Fruit fly (Drosophila melanogaster) whole organism, prepupa: Measurements from ENCODE around the gene Prps.

Source experiments
- Blimp-1 ChIP-seq: fragments of 200-800 bp; sonication (Bioruptor generic); optimal IDR thresholded peaks from 3 replicates; lab custom pipeline; 2017; ENCODE audit warnings: missing biosample characterization, missing genetic modification characterization, mild to moderate bottlenecking, moderate library complexity, missing genetic modification reagents
- CG10631 ChIP-seq: fragments of 200-800 bp; sonication (Bioruptor generic); optimal IDR thresholded peaks from 2 replicates; lab custom pipeline; 2016; ENCODE audit warnings: missing biosample characterization, missing genetic modification characterization
- CG11294 ChIP-seq: fragments of 200-800 bp; sonication (Bioruptor generic); IDR thresholded peaks from 2 replicates; pipeline ENCODE4 v1.3.6; 2022; ENCODE audit warnings: missing biosample characterization, missing genetic modification characterization
- CG11762 ChIP-seq: fragments of 200-800 bp; sonication (Bioruptor generic); optimal IDR thresholded peaks from 3 replicates; lab custom pipeline; 2016; ENCODE audit warnings: missing biosample characterization, missing genetic modification characterization; ENCODE audit not compliant: insufficient read depth
- CG11902 ChIP-seq: fragments of 200-800 bp; sonication (Bioruptor generic); optimal IDR thresholded peaks from 3 replicates; lab custom pipeline; 2016; ENCODE audit warnings: missing biosample characterization, missing genetic modification characterization
- CG15336 ChIP-seq: fragments of 200-800 bp; sonication (Bioruptor generic); IDR thresholded peaks from 2 replicates; pipeline ENCODE4 v1.3.6; 2022; ENCODE audit warnings: missing biosample characterization, missing genetic modification characterization
- CG1621 ChIP-seq: fragments of 200-800 bp; sonication (Bioruptor generic); optimal IDR thresholded peaks from 3 replicates; lab custom pipeline; 2018; ENCODE audit warnings: missing biosample characterization, mild to moderate bottlenecking, missing genetic modification characterization
- CG16779 ChIP-seq: fragments of 200-800 bp; sonication (Bioruptor generic); optimal IDR thresholded peaks from 3 replicates; lab custom pipeline; 2017; ENCODE audit warnings: missing biosample characterization, mild to moderate bottlenecking, missing genetic modification characterization
- CG3032 ChIP-seq: fragments of 200-800 bp; optimal IDR thresholded peaks from 2 replicates; lab custom pipeline; 2019; ENCODE audit warnings: missing biosample characterization, mild to moderate bottlenecking, missing genetic modification characterization, moderate library complexity
- CG34406 ChIP-seq: fragments of 200-800 bp; sonication (Bioruptor generic); optimal IDR thresholded peaks from 3 replicates; lab custom pipeline; 2016; ENCODE audit warnings: missing biosample characterization, missing genetic modification characterization
- CG6163 ChIP-seq: fragments of 200-800 bp; sonication (Bioruptor generic); IDR thresholded peaks from 3 replicates; pipeline ENCODE4 v1.3.6; 2022; ENCODE audit warnings: missing biosample characterization, missing genetic modification characterization
- CG6792 ChIP-seq: fragments of 200-800 bp; sonication (Bioruptor generic); optimal IDR thresholded peaks from 3 replicates; lab custom pipeline; 2016; ENCODE audit warnings: missing biosample characterization, missing genetic modification characterization
- CG6808 ChIP-seq: fragments of 200-800 bp; sonication (Bioruptor generic); optimal IDR thresholded peaks from 3 replicates; lab custom pipeline; 2017; ENCODE audit warnings: missing biosample characterization, missing genetic modification characterization, mild to moderate bottlenecking, moderate library complexity, missing genetic modification reagents
- CG7368 ChIP-seq: fragments of 200-800 bp; sonication (Bioruptor generic); optimal IDR thresholded peaks from 3 replicates; lab custom pipeline; 2016; ENCODE audit warnings: missing biosample characterization, missing genetic modification characterization
- CG8119 ChIP-seq: fragments of 200-800 bp; sonication (Bioruptor generic); IDR thresholded peaks from 3 replicates; pipeline ENCODE4 v1.3.6; 2022; ENCODE audit warnings: missing biosample characterization, missing genetic modification characterization
- CG8319 ChIP-seq: fragments of 200-800 bp; sonication (Bioruptor generic); optimal IDR thresholded peaks from 3 replicates; lab custom pipeline; 2016; ENCODE audit warnings: missing biosample characterization, missing genetic modification characterization
- Eip93F ChIP-seq: fragments of 200-800 bp; sonication (Bioruptor generic); optimal IDR thresholded peaks from 2 replicates; lab custom pipeline; 2016; ENCODE audit warnings: missing biosample characterization, mild to moderate bottlenecking, missing genetic modification characterization
- Ets21C ChIP-seq: fragments of 200-800 bp; sonication (Bioruptor generic); optimal IDR thresholded peaks from 3 replicates; lab custom pipeline; 2016; ENCODE audit warnings: missing biosample characterization, missing genetic modification characterization
- Ets96B ChIP-seq: fragments of 200-800 bp; optimal IDR thresholded peaks from 2 replicates; lab custom pipeline; 2019; ENCODE audit warnings: missing biosample characterization, mild to moderate bottlenecking, missing genetic modification characterization, moderate library complexity
- Hr38 ChIP-seq: sonication (Bioruptor generic); optimal IDR thresholded peaks from 2 replicates; lab custom pipeline; 2016; ENCODE audit warnings: missing biosample characterization, missing genetic modification characterization
- Hr4 ChIP-seq: fragments of 200-800 bp; sonication (Bioruptor generic); optimal IDR thresholded peaks from 3 replicates; lab custom pipeline; 2016; ENCODE audit warnings: missing biosample characterization, missing genetic modification characterization
- Met ChIP-seq: fragments of 200-800 bp; sonication (Bioruptor generic); optimal IDR thresholded peaks from 3 replicates; lab custom pipeline; 2016; ENCODE audit warnings: missing biosample characterization, missing genetic modification characterization
- OdsH ChIP-seq: fragments of 200-800 bp; sonication (Bioruptor generic); optimal IDR thresholded peaks from 3 replicates; lab custom pipeline; 2016; ENCODE audit warnings: missing biosample characterization, missing genetic modification characterization
- Smox ChIP-seq: fragments of 200-800 bp; sonication (Bioruptor generic); optimal IDR thresholded peaks from 3 replicates; lab custom pipeline; 2016; ENCODE audit warnings: missing biosample characterization, missing genetic modification characterization
- Sox102F ChIP-seq: fragments of 200-800 bp; sonication (Bioruptor generic); optimal IDR thresholded peaks from 2 replicates; lab custom pipeline; 2016; ENCODE audit warnings: missing biosample characterization, mild to moderate bottlenecking, missing genetic modification characterization
- Sox14 ChIP-seq: fragments of 200-800 bp; sonication (Bioruptor generic); optimal IDR thresholded peaks from 3 replicates; lab custom pipeline; 2016; ENCODE audit warnings: missing biosample characterization, missing genetic modification characterization
- Sox15 ChIP-seq: fragments of 200-800 bp; sonication (Bioruptor generic); optimal IDR thresholded peaks from 3 replicates; lab custom pipeline; 2016; ENCODE audit warnings: missing biosample characterization, missing genetic modification characterization
- achi ChIP-seq: fragments of 200-800 bp; sonication (Bioruptor generic); optimal IDR thresholded peaks from 3 replicates; lab custom pipeline; 2016; ENCODE audit warnings: missing biosample characterization, missing genetic modification characterization
- acj6 ChIP-seq: fragments of 200-800 bp; sonication (Bioruptor generic); optimal IDR thresholded peaks from 3 replicates; lab custom pipeline; 2016; ENCODE audit warnings: missing biosample characterization, missing genetic modification characterization
- cyc ChIP-seq: fragments of 200-800 bp; sonication (Bioruptor generic); optimal IDR thresholded peaks from 3 replicates; lab custom pipeline; 2016; ENCODE audit warnings: missing biosample characterization, missing genetic modification characterization
- dac ChIP-seq: fragments of 200-800 bp; sonication (Bioruptor generic); optimal IDR thresholded peaks from 2 replicates; lab custom pipeline; 2017; ENCODE audit warnings: missing biosample characterization, mild to moderate bottlenecking, missing genetic modification characterization
- dsx ChIP-seq: fragments of 200-800 bp; optimal IDR thresholded peaks from 3 replicates; lab custom pipeline; 2019; ENCODE audit warnings: missing biosample characterization, mild to moderate bottlenecking, missing genetic modification characterization, moderate library complexity; ENCODE audit not compliant: poor library complexity, severe bottlenecking
- eg ChIP-seq: fragments of 200-800 bp; sonication (Bioruptor generic); IDR thresholded peaks from 3 replicates; pipeline ENCODE4 v1.3.6; 2022; ENCODE audit warnings: missing biosample characterization, missing genetic modification characterization
- esn ChIP-seq: fragments of 200-800 bp; sonication (Bioruptor generic); optimal IDR thresholded peaks from 2 replicates; lab custom pipeline; 2016; ENCODE audit warnings: missing biosample characterization, mild to moderate bottlenecking, missing genetic modification characterization, moderate library complexity
- fd59A ChIP-seq: fragments of 200-800 bp; sonication (Bioruptor generic); optimal IDR thresholded peaks from 2 replicates; lab custom pipeline; 2017; ENCODE audit warnings: missing biosample characterization, mild to moderate bottlenecking, missing genetic modification characterization, missing genetic modification reagents
- fd85E ChIP-seq: fragments of 200-800 bp; sonication (Bioruptor generic); optimal IDR thresholded peaks from 3 replicates; lab custom pipeline; 2016; ENCODE audit warnings: missing biosample characterization, missing genetic modification characterization
- fkh ChIP-seq: fragments of 200-800 bp; sonication (Bioruptor generic); optimal IDR thresholded peaks from 3 replicates; lab custom pipeline; 2017; ENCODE audit warnings: missing biosample characterization, mild to moderate bottlenecking, missing genetic modification characterization, moderate library complexity
- net ChIP-seq: fragments of 200-800 bp; sonication (Bioruptor generic); optimal IDR thresholded peaks from 3 replicates; lab custom pipeline; 2016; ENCODE audit warnings: missing biosample characterization, missing genetic modification characterization
- pdm3 ChIP-seq: fragments of 200-800 bp; sonication (Bioruptor generic); optimal IDR thresholded peaks from 3 replicates; lab custom pipeline; 2016; ENCODE audit warnings: missing biosample characterization, missing genetic modification characterization
- ss ChIP-seq, 2 experiments: fragments of 200-800 bp; sonication (Bioruptor generic); optimal IDR thresholded peaks; 2 replicates in 1 of 2; 3 replicates in 1 of 2; lab custom pipeline; 2017 to 2018; ENCODE audit warnings: mild to moderate bottlenecking in 2 of 2, missing biosample characterization in 2 of 2, missing genetic modification characterization in 2 of 2, moderate library complexity in 1 of 2
- svp ChIP-seq: fragments of 200-800 bp; sonication (Bioruptor generic); peaks from one replicate; lab custom pipeline; 2016; ENCODE audit warnings: missing biosample characterization, missing genetic modification characterization

Gene Prps

dm6 chr3L:9692892-9693551 lies 3.5 kb downstream of the Prps start (continued):
- TF ChIP-seq CG8319 (GFP tag; lab: Kevin White, UChicago) (peak; percentile 90), Met (peak; percentile 96), CG7368 (peak; percentile 86), CG6808 (GFP tag; lab: Kevin White, UChicago) (peak; percentile 95), ss (GFP tag; optimal IDR thresholded peaks at IDR 0.05; lab: Kevin White, UChicago) (peak; percentile 88 to 94), dac (peak; percentile 92), Sox102F (GFP tag; lab: Kevin White, UChicago) (peak; percentile 95), Smox (GFP tag; lab: Kevin White, UChicago) (peak; percentile 95), CG10631 (GFP tag; lab: Kevin White, UChicago) (peak; percentile 96)

- TF ChIP-seq fkh (GFP tag; lab: Kevin White, UChicago): peak; percentile 84
- peak; percentile 46 for TF ChIP-seq dsx
- no peak for TF ChIP-seq Sox102F (GFP tag; lab: Kevin White, UChicago)
- no peak for TF ChIP-seq CG10631 (GFP tag; lab: Kevin White, UChicago)
- peak; percentile 84 for TF ChIP-seq svp
- peak; percentile 7; the same call in 1 of the 3 replicates for TF ChIP-seq CG6163 (GFP tag; lab: Robert Waterston, UW)
These were observed 4.1 kb downstream of the Prps start for dm6 chr3L:9692234-9692891.

dm6 chr3L:9691476-9691826 lies 5.0 kb downstream of the Prps start:
- no peak for TF ChIP-seq net
- TF ChIP-seq CG11902: no peak
- no peak for TF ChIP-seq Met
- TF ChIP-seq OdsH (GFP tag; lab: Kevin White, UChicago): no peak
- TF ChIP-seq svp: no peak

- no peak for TF ChIP-seq Smox (GFP tag; lab: Kevin White, UChicago)
- peak; percentile 43 for TF ChIP-seq net
- no peak for TF ChIP-seq CG1621 (tag; lab: Kevin White, UChicago)
- TF ChIP-seq CG11902: no peak
- no peak for TF ChIP-seq achi
- TF ChIP-seq Sox15 (GFP tag; lab: Kevin White, UChicago): no peak
- peak; percentile 43 for TF ChIP-seq CG15336
- TF ChIP-seq Hr38 (GFP tag; lab: Kevin White, UChicago): no peak
- TF ChIP-seq eg (GFP tag; lab: Robert Waterston, UW): 0 out of 3 replicates have a peak, but pooled peaks have one; percentile 44
- no peak for TF ChIP-seq fkh (GFP tag; lab: Kevin White, UChicago)
- TF ChIP-seq CG7368: no peak
- TF ChIP-seq OdsH (GFP tag; lab: Kevin White, UChicago): peak; percentile 5
- TF ChIP-seq dsx: no peak
- TF ChIP-seq fd59A (GFP tag; lab: Kevin White, UChicago): no peak
- peak; percentile 64 for TF ChIP-seq Hr4
- TF ChIP-seq Sox14 (GFP tag; lab: Kevin White, UChicago): peak; percentile 0
- peak; percentile 12 for TF ChIP-seq acj6 (GFP tag; lab: Kevin White, UChicago)
- TF ChIP-seq dac: no peak
- TF ChIP-seq Blimp-1 (GFP tag; lab: Kevin White, UChicago): no peak
- no peak for TF ChIP-seq CG34406 (GFP tag; lab: Kevin White, UChicago)
- no peak for TF ChIP-seq Eip93F
- TF ChIP-seq Ets96B (tag; lab: Kevin White, UChicago): no peak
- no peak for TF ChIP-seq pdm3 (GFP tag; lab: Kevin White, UChicago)
- TF ChIP-seq esn: peak; percentile 31
- peak; percentile 54; the same call in 2 of the 3 replicates for TF ChIP-seq CG8119 (GFP tag; lab: Robert Waterston, UW)
- no peak for TF ChIP-seq CG16779 (tag; lab: Kevin White, UChicago)
- TF ChIP-seq CG11294 (GFP tag; lab: Robert Waterston, UW): no peak
- no peak for TF ChIP-seq ss (GFP tag; optimal IDR thresholded peaks at IDR 0.05; lab: Kevin White, UChicago)
- TF ChIP-seq CG3032 (tag; lab: Kevin White, UChicago): no peak
- no peak for TF ChIP-seq fd85E (GFP tag; lab: Kevin White, UChicago)
- no peak for TF ChIP-seq CG11762 (GFP tag; lab: Kevin White, UChicago)
- no peak for TF ChIP-seq CG6792
- peak; percentile 38 for TF ChIP-seq Ets21C (GFP tag; lab: Kevin White, UChicago)
- no peak for TF ChIP-seq cyc (GFP tag; lab: Kevin White, UChicago)
- TF ChIP-seq CG8319 (GFP tag; lab: Kevin White, UChicago): no peak
These were observed 5.6 kb downstream of the Prps start for dm6 chr3L:9690798-9691475.
